Worm (Caenorhabditis elegans): ENCODE results near the gene srh-154.
"Not testable (repeated sequence)": the region's sequence is repeated elsewhere in the genome, so short reads cannot be mapped to it uniquely, and the experiment has no call there.

srh-154 gene

ce11 chrV:17439406-17439805 lies at the start of gene srh-154:
srh-154 (plus strand) TSS chrV:17439706.
- TF ChIP-seq hlh-15 (tag; optimal IDR thresholded peaks at IDR 0.05) (no peak), pha-2 (tag; optimal IDR thresholded peaks at IDR 0.05) (no peak), lim-6 (tag; optimal IDR thresholded peaks at IDR 0.05) (no peak), sdc-2 (tag; optimal IDR thresholded peaks at IDR 0.05) (no peak), ceh-6 (GFP tag; optimal IDR thresholded peaks at IDR 0.05) (no peak), K09A11.1 (tag; optimal IDR thresholded peaks at IDR 0.05; ENCODE audit: insufficient read depth) (no peak), gmeb-2 (tag; optimal IDR thresholded peaks at IDR 0.05) (no peak), ceh-2 (tag; optimal IDR thresholded peaks at IDR 0.05) (no peak), K02D7.2 (tag; optimal IDR thresholded peaks at IDR 0.05) (no peak), ceh-24 (tag; optimal IDR thresholded peaks at IDR 0.05) (no peak), elt-2 (tag; optimal IDR thresholded peaks at IDR 0.05) (no peak), hlh-30 (tag; optimal IDR thresholded peaks at IDR 0.05; ENCODE audit: insufficient read depth) (no peak), zip-5 (tag; optimal IDR thresholded peaks at IDR 0.05) (no peak), fax-1 (tag; optimal IDR thresholded peaks at IDR 0.05) (no peak), fkh-6 (tag; optimal IDR thresholded peaks at IDR 0.05) (no peak), madf-2 (tag; optimal IDR thresholded peaks at IDR 0.05) (no peak)

- TF ChIP-seq ceh-48 (tag; optimal IDR thresholded peaks at IDR 0.05) (no peak), ceh-45 (GFP tag; IDR thresholded peaks at IDR 0.05) (no peak), ztf-16 (tag; optimal IDR thresholded peaks at IDR 0.05) (no peak), sdc-2 (tag; optimal IDR thresholded peaks at IDR 0.05) (no peak), elt-4 (tag; optimal IDR thresholded peaks at IDR 0.05) (no peak), ceh-24 (tag; optimal IDR thresholded peaks at IDR 0.05) (no peak), eyg-1 (tag; optimal IDR thresholded peaks at IDR 0.05) (no peak), C38D4.7 (GFP tag; optimal IDR thresholded peaks at IDR 0.05) (no peak), ceh-22 (tag; optimal IDR thresholded peaks at IDR 0.05) (no peak), K02D7.2 (tag; optimal IDR thresholded peaks at IDR 0.05) (no peak), nhr-232 (tag; optimal IDR thresholded peaks at IDR 0.05) (no peak), pax-1 (tag; optimal IDR thresholded peaks at IDR 0.05) (no peak), pha-2 (tag; optimal IDR thresholded peaks at IDR 0.05) (no peak)
These were observed 44.1 kb upstream of the srh-154 start, which contains the start of gene srh-120 for ce11 chrV:17395374-17395773. srh-120 (plus strand) TSS chrV:17395674.

ce11 chrV:17409955-17410354 lies 29.6 kb upstream of the srh-154 start, which contains the start of gene srh-132:
srh-132 (plus strand) TSS chrV:17410255.
- TF ChIP-seq unc-55 (GFP tag; optimal IDR thresholded peaks at IDR 0.05); ahr-1 (tag; optimal IDR thresholded peaks at IDR 0.05); ama-1 (optimal IDR thresholded peaks at IDR 0.05): not testable (repeated sequence)

- no peak for TF ChIP-seq hlh-30 (tag; optimal IDR thresholded peaks at IDR 0.05; ENCODE audit: insufficient read depth)
- TF ChIP-seq ceh-24 (tag; optimal IDR thresholded peaks at IDR 0.05): no peak
- no peak for TF ChIP-seq nhr-232 (tag; optimal IDR thresholded peaks at IDR 0.05)
- TF ChIP-seq ceh-45 (GFP tag; IDR thresholded peaks at IDR 0.05): no peak
- TF ChIP-seq sox-2 (GFP tag; IDR thresholded peaks at IDR 0.05): no peak
- no peak for TF ChIP-seq nhr-11 (tag; optimal IDR thresholded peaks at IDR 0.05)
- no peak for TF ChIP-seq unc-42 (tag; optimal IDR thresholded peaks at IDR 0.05)
- TF ChIP-seq eyg-1 (tag; optimal IDR thresholded peaks at IDR 0.05): no peak
- TF ChIP-seq ceh-30 (tag; optimal IDR thresholded peaks at IDR 0.05): no peak
These were observed 24.6 kb upstream of the srh-154 start, which contains the start of gene T27C5.12 for ce11 chrV:17414951-17415350. T27C5.12 (plus strand) TSS chrV:17415251.

- no peak for TF ChIP-seq fkh-6 (tag; optimal IDR thresholded peaks at IDR 0.05)
- TF ChIP-seq ceh-6 (GFP tag; optimal IDR thresholded peaks at IDR 0.05): no peak
- TF ChIP-seq eyg-1 (tag; optimal IDR thresholded peaks at IDR 0.05): no peak
- no peak for TF ChIP-seq hlh-30 (tag; optimal IDR thresholded peaks at IDR 0.05; ENCODE audit: insufficient read depth)
- no peak for TF ChIP-seq dve-1 (tag; optimal IDR thresholded peaks at IDR 0.05)
- no peak for TF ChIP-seq hlh-13 (GFP tag; optimal IDR thresholded peaks at IDR 0.05)
- TF ChIP-seq pat-9 (tag; optimal IDR thresholded peaks at IDR 0.05): no peak
- no peak for TF ChIP-seq lin-11 (tag; optimal IDR thresholded peaks at IDR 0.05)
- TF ChIP-seq ceh-18 (tag; optimal IDR thresholded peaks at IDR 0.05): no peak
- no peak for TF ChIP-seq ahr-1 (tag; optimal IDR thresholded peaks at IDR 0.05)
- no peak for TF ChIP-seq nhr-11 (tag; optimal IDR thresholded peaks at IDR 0.05)
- no peak for TF ChIP-seq ceh-14 (tag; optimal IDR thresholded peaks at IDR 0.05)
These were observed 22.7 kb upstream of the srh-154 start, which contains the start of gene clc-21 for ce11 chrV:17416833-17417232. clc-21 (plus strand) TSS chrV:17417133.

Data from whole organism, late embryonic.